Fruit fly (Drosophila melanogaster) whole organism, pupa: ENCODE data around the gene Pop2.

Source experiments
- CG13204 ChIP-seq: fragments of 200-800 bp; sonication (Bioruptor generic); optimal IDR thresholded peaks from 2 replicates; lab custom pipeline; 2018; ENCODE audit warnings: missing biosample characterization, mild to moderate bottlenecking, missing genetic modification characterization, moderate library complexity
- gl ChIP-seq: fragments of 200-800 bp; sonication (Bioruptor generic); optimal IDR thresholded peaks from 2 replicates; lab custom pipeline; 2018; ENCODE audit warnings: missing biosample characterization, mild to moderate bottlenecking, missing genetic modification characterization

dm6 chr3L:11974605-11975004, 28.1 kb downstream of the Pop2 start, which contains the start of gene CG14125:
- TF ChIP-seq CG13204 (GFP tag; lab: Kevin White, UChicago) (no peak), gl (tag; lab: Kevin White, UChicago) (no peak)
